Worm (Caenorhabditis elegans) whole organism, L1 larva: ENCODE measurements around the gene ubc-1.

Experiments
- aly-2 ChIP-seq: fragments of 150-350 bp; optimal IDR thresholded peaks from 2 replicates; lab custom pipeline; 2014; ENCODE audit warnings: missing biosample characterization, missing genetic modification characterization
- ceh-63 ChIP-seq: fragments of 200-800 bp; sonication (Bioruptor generic); optimal IDR thresholded peaks from 2 replicates; lab custom pipeline; 2018; ENCODE audit warnings: mild to moderate bottlenecking, missing genetic modification characterization, missing compliant biosample characterization
- fkh-10 ChIP-seq: sonication (generic microtip); optimal IDR thresholded peaks from 2 replicates; lab custom pipeline; 2017; ENCODE audit warnings: missing biosample characterization, missing genetic modification reagents, missing genetic modification characterization
- grh-1 ChIP-seq: fragments of 200-800 bp; sonication (Bioruptor generic); IDR thresholded peaks from 2 replicates; pipeline ENCODE4 v1.3.6; 2022; ENCODE audit warnings: missing genetic modification reagents, missing genetic modification characterization, missing compliant biosample characterization
- lin-35 ChIP-seq, 2 experiments: fragments of 150-350 bp; optimal IDR thresholded peaks; 2 replicates each; lab custom pipeline; 2014; ENCODE audit warnings: missing biosample characterization in 2 of 2, missing genetic modification characterization in 2 of 2, missing genetic modification reagents in 2 of 2
- lin-39 ChIP-seq: fragments of 150-350 bp; optimal IDR thresholded peaks from 2 replicates; lab custom pipeline; 2014; ENCODE audit warnings: missing biosample characterization, missing genetic modification reagents, missing genetic modification characterization
- lsy-2 ChIP-seq, 2 experiments: fragments of 150-350 bp; optimal IDR thresholded peaks; 2 replicates each; lab custom pipeline; 2014; ENCODE audit warnings: missing biosample characterization in 2 of 2, missing genetic modification characterization in 2 of 2
- nhr-77 ChIP-seq: fragments of 150-350 bp; optimal IDR thresholded peaks from 2 replicates; lab custom pipeline; 2014; ENCODE audit warnings: missing biosample characterization, missing genetic modification characterization
- snpc-4 ChIP-seq: fragments of 150-350 bp; optimal IDR thresholded peaks from 2 replicates; lab custom pipeline; 2014; ENCODE audit warnings: missing biosample characterization, missing genetic modification characterization
- unc-62 ChIP-seq: fragments of 150-350 bp; optimal IDR thresholded peaks from 2 replicates; lab custom pipeline; 2014; ENCODE audit warnings: missing biosample characterization, missing genetic modification reagents, missing genetic modification characterization
- zag-1 ChIP-seq: fragments of 150-350 bp; optimal IDR thresholded peaks from 2 replicates; lab custom pipeline; 2014; ENCODE audit warnings: missing biosample characterization, missing genetic modification characterization

- no peak for TF ChIP-seq unc-62 (GFP tag; lab: Kevin White, UChicago)
- no peak for TF ChIP-seq ceh-63
- no peak for TF ChIP-seq fkh-10 (GFP tag; lab: Kevin White, UChicago)
- no peak for TF ChIP-seq zag-1 (tag; lab: Kevin White, UChicago)
- no peak for TF ChIP-seq lin-35 (GFP tag; optimal IDR thresholded peaks at IDR 0.05; lab: Kevin White, UChicago)
- no peak for TF ChIP-seq lin-39 (tag; lab: Kevin White, UChicago)
- no peak for TF ChIP-seq nhr-77
- TF ChIP-seq aly-2 (tag; lab: Kevin White, UChicago) = no peak
- TF ChIP-seq lsy-2 (tag; optimal IDR thresholded peaks at IDR 0.05; lab: Kevin White, UChicago) = no peak
- no peak for TF ChIP-seq grh-1
- no peak for TF ChIP-seq snpc-4 (tag; lab: Kevin White, UChicago)
Measured at ce11 chrIV:4154641-4155040, 51.8 kb downstream of the ubc-1 start, which contains the start of gene K08D10.14.
